Worm (Caenorhabditis elegans) whole organism, midembryonic: Measurements from ENCODE around the gene F35H10.6.

Experiments used
- flt-1 ChIP-seq: fragments of 200-800 bp; sonication (Bioruptor generic); IDR thresholded peaks from 2 replicates; pipeline ENCODE4 v1.3.6; 2022; ENCODE audit warnings: missing genetic modification characterization, missing compliant biosample characterization
- tab-1 ChIP-seq: fragments of 200-800 bp; sonication (Bioruptor generic); IDR thresholded peaks from 2 replicates; pipeline ENCODE4 v1.3.6; 2022; ENCODE audit warnings: missing genetic modification characterization, missing compliant biosample characterization

ce11 chrIV:8303668-8304067, 3.9 kb downstream of the F35H10.6 start, which contains the start of gene vha-5:
- TF ChIP-seq flt-1 (GFP tag; lab: Robert Waterston, UW): no peak
- no peak for TF ChIP-seq tab-1 (GFP tag; lab: Robert Waterston, UW)
